Fruit fly (Drosophila melanogaster): Measurements from ENCODE around the gene LSm7.

The LSm7 gene

DNA sequence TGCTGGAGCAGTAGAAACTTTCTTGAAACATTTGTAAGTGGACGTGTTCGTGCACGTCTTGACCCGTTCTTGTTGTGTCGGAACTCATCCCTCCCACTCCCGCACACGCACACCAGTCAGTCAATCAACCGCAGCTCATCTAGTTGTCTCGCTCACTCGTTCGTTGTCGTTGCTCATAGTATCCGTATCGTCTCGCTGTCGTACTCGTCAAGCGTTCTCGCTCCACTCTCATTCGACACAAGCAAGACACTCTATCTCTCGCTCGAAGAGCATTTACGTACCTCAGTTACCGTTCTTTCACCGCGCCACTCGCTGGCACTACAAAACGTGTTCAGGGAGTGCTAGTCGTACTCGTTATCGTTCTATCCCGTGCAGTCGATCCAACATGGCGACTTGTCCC, 44.6 kb upstream of the LSm7 start:
- no peak for TF ChIP-seq tai (GFP tag; optimal IDR thresholded peaks at IDR 0.05)
- TF ChIP-seq CG9705 (GFP tag; optimal IDR thresholded peaks at IDR 0.05), result no peak
- no peak for TF ChIP-seq foxo (GFP tag; optimal IDR thresholded peaks at IDR 0.05)
- no peak for TF ChIP-seq fru (GFP tag; optimal IDR thresholded peaks at IDR 0.05)
- TF ChIP-seq dmrt93B (GFP tag; optimal IDR thresholded peaks at IDR 0.05), result no peak
- TF ChIP-seq OdsH (GFP tag; optimal IDR thresholded peaks at IDR 0.05), result no peak
- no peak for TF ChIP-seq Dfd (GFP tag; optimal IDR thresholded peaks at IDR 0.05)
- no peak for TF ChIP-seq lola (GFP tag; optimal IDR thresholded peaks at IDR 0.05)
- TF ChIP-seq h (GFP tag; optimal IDR thresholded peaks at IDR 0.05), result no peak
- no peak for TF ChIP-seq GATAd (GFP tag; optimal IDR thresholded peaks at IDR 0.05)
- no peak for TF ChIP-seq Myc (optimal IDR thresholded peaks at IDR 0.05)
- TF ChIP-seq Hnf4 (GFP tag; optimal IDR thresholded peaks at IDR 0.05), result no peak
- TF ChIP-seq sv (GFP tag; optimal IDR thresholded peaks at IDR 0.05), result no peak
- TF ChIP-seq usp (GFP tag; optimal IDR thresholded peaks at IDR 0.05), result no peak
- TF ChIP-seq Sp1 (GFP tag; optimal IDR thresholded peaks at IDR 0.05), result no peak

DNA sequence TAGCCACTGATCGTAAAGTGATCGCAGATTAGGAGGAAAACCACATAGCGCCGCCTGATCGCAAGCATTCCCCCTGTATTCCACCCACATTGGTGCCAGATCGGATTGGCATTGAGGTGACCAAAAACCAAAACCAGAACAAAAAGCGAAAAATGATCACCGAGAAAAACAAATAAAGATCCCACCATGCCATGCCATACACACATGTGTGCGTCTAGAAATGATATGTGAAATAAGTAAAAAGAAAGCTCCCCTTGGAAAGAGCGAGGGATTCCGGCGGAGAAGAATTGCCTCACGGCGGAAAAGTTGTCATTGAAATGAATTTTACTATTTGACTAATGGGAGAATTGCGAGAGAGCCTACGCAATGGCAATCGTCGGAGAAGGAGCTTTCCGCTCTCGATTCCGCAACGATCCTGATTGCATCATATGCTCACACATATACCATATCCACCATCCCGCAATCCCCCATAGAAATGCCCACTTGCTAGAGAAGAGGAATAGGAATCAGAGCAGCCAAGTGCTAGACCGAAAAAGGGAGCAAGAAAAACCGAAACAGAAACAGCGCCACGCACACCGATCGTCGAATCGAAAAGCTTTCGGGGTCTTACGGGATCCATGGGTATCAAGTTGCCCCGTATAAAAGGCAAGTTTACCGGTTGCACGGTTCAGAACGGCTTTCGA, 23.3 kb upstream of the LSm7 start, which contains the start of gene Mhc:
Gene Mhc (plus strand): TSS at position 497 of the 683 bp plus-strand sequence.
- TF ChIP-seq OdsH (GFP tag; optimal IDR thresholded peaks at IDR 0.05), result no peak

dm6 chr2L:16764480-16764879, 21.6 kb upstream of the LSm7 start:
- TF ChIP-seq Dfd (GFP tag; optimal IDR thresholded peaks at IDR 0.05), result no peak
- TF ChIP-seq Hr78 (GFP tag; optimal IDR thresholded peaks at IDR 0.05), result no peak
- no peak for TF ChIP-seq Rel (GFP tag; optimal IDR thresholded peaks at IDR 0.05)
- TF ChIP-seq Rel (tag; optimal IDR thresholded peaks at IDR 0.05), result no peak
- no peak for TF ChIP-seq CrebA (GFP tag; optimal IDR thresholded peaks at IDR 0.05; ENCODE audit: borderline replicate concordance)
- no peak for TF ChIP-seq Sp1 (GFP tag; optimal IDR thresholded peaks at IDR 0.05)
- no peak for TF ChIP-seq CG9705 (GFP tag; optimal IDR thresholded peaks at IDR 0.05)
- no peak for TF ChIP-seq Vsx2 (GFP tag; optimal IDR thresholded peaks at IDR 0.05; ENCODE audit: partially characterized antibody)
- no peak for TF ChIP-seq CG32264 (GFP tag; optimal IDR thresholded peaks at IDR 0.05)
- no peak for TF ChIP-seq sv (GFP tag; optimal IDR thresholded peaks at IDR 0.05)
- no peak for TF ChIP-seq dmrt93B (GFP tag; optimal IDR thresholded peaks at IDR 0.05)
- TF ChIP-seq rgr (GFP tag; optimal IDR thresholded peaks at IDR 0.05), result no peak
- TF ChIP-seq usp (GFP tag; optimal IDR thresholded peaks at IDR 0.05), result no peak
- TF ChIP-seq N (GFP tag; optimal IDR thresholded peaks at IDR 0.05), result no peak
- TF ChIP-seq sage (GFP tag; optimal IDR thresholded peaks at IDR 0.05), result no peak
- TF ChIP-seq foxo (GFP tag; optimal IDR thresholded peaks at IDR 0.05), result no peak
- no peak for TF ChIP-seq Hnf4 (GFP tag; optimal IDR thresholded peaks at IDR 0.05)

DNA sequence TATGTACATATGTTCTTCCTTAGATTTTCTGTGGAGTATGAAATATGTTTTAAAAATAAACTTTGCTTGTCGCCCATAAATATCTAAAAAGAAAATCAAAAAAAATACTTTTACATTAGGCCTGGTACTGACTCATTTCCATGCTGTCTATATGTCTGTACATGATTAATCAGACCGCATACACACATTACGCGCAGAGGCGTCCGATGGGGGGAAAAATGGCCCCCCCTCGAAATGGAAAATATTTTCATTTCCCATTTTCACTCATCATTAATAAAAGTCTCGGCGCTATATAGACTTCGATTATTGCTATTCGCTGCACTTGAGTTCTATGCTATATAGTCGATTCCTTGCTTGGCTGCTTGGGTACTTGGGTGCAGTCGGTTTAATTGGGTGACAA, 19.0 kb upstream of the LSm7 start:
- TF ChIP-seq br (GFP tag; optimal IDR thresholded peaks at IDR 0.05) (no peak), Vsx2 (GFP tag; optimal IDR thresholded peaks at IDR 0.05; ENCODE audit: partially characterized antibody) (no peak), rgr (GFP tag; optimal IDR thresholded peaks at IDR 0.05) (no peak), N (GFP tag; optimal IDR thresholded peaks at IDR 0.05) (no peak), Jra (GFP tag; optimal IDR thresholded peaks at IDR 0.05) (no peak), dsf (GFP tag; optimal IDR thresholded peaks at IDR 0.05; ENCODE audit: borderline replicate concordance) (no peak), tai (GFP tag; optimal IDR thresholded peaks at IDR 0.05) (no peak), Mio (GFP tag; optimal IDR thresholded peaks at IDR 0.05) (no peak), CG32264 (GFP tag; optimal IDR thresholded peaks at IDR 0.05) (no peak)

DNA sequence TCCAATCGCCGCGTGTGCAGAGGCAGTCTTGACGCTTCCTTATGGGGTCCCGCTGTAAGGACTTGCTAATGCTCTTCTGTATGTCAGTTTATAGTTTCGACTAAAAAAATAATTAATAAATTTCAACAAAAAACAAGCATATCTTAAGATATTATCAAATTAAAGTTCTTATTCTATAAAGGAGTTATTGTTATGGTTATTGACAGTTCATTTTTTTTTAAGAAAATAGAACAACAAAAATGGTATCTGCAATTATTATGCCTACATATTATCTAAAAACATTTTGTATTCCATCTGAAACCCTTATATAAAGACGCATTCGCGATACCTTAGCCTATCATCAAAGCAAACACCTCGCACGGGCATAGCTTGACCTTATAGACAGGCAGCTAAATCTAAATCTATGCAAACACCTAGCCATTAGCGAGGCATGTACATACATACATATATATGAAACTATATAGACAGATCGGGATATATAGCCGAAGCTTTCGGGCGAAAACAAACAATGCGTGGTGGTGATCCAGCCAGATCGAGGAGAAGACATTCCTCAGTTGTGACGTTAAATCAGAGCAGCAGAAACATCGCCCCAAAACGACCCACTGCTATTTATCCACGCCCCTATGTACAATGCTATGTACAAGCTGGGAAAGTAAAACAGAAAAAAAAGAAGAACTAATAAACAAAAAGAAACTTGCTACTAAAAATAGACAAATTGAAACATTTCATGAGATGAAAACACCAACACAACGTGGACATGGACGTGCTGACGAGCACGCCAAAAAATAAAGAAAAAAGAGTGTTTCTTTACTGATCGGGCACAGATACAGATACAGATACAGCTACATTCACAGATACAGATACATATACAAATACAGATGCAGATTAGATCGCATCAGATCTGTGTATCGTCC, 17.9 kb upstream of the LSm7 start, which contains the start of gene ppk17:
Gene ppk17 (minus strand): TSS at position 51 of the 914 bp plus-strand sequence.
- TF ChIP-seq tai (GFP tag; optimal IDR thresholded peaks at IDR 0.05) (no peak), Dif (GFP tag; optimal IDR thresholded peaks at IDR 0.05; ENCODE audit: partially characterized antibody) (no peak), woc (GFP tag; optimal IDR thresholded peaks at IDR 0.05) (no peak), Abd-B (GFP tag; optimal IDR thresholded peaks at IDR 0.05) (no peak), rgr (GFP tag; optimal IDR thresholded peaks at IDR 0.05) (no peak), usp (GFP tag; optimal IDR thresholded peaks at IDR 0.05) (no peak), N (GFP tag; optimal IDR thresholded peaks at IDR 0.05) (no peak), HLH106 (tag; optimal IDR thresholded peaks at IDR 0.05) (no peak), sv (GFP tag; optimal IDR thresholded peaks at IDR 0.05) (no peak), Sp1 (GFP tag; optimal IDR thresholded peaks at IDR 0.05) (no peak), GATAd (GFP tag; optimal IDR thresholded peaks at IDR 0.05) (no peak), lola (GFP tag; optimal IDR thresholded peaks at IDR 0.05) (no peak), Hr78 (GFP tag; optimal IDR thresholded peaks at IDR 0.05) (no peak), pan (optimal IDR thresholded peaks at IDR 0.05) (no peak), CG9705 (GFP tag; optimal IDR thresholded peaks at IDR 0.05) (no peak), dl (GFP tag; optimal IDR thresholded peaks at IDR 0.05; ENCODE audit: insufficient read depth in 1 of 2, partially characterized antibody in 2 of 2) (no peak), sage (GFP tag; optimal IDR thresholded peaks at IDR 0.05) (no peak)
